Worm (Caenorhabditis elegans) whole organism, L4 larva: Measurements from ENCODE around the gene T24C2.5.

Experiments used
- R02D3.7 ChIP-seq: fragments of 150-350 bp; sonication (generic microtip); optimal IDR thresholded peaks from 3 replicates; lab custom pipeline; 2014; ENCODE audit warnings: missing biosample characterization, missing genetic modification characterization
- dpl-1 ChIP-seq: fragments of 150-350 bp; optimal IDR thresholded peaks from 2 replicates; lab custom pipeline; 2014; ENCODE audit warnings: missing biosample characterization, missing genetic modification reagents, missing genetic modification characterization
- egl-27 ChIP-seq: sonication (generic microtip); optimal IDR thresholded peaks from 3 replicates; lab custom pipeline; 2017; ENCODE audit warnings: missing biosample characterization, missing genetic modification reagents, missing genetic modification characterization
- fos-1 ChIP-seq: fragments of 150-350 bp; optimal IDR thresholded peaks from 2 replicates; lab custom pipeline; 2014; ENCODE audit warnings: missing biosample characterization, missing genetic modification characterization
- lsy-2 ChIP-seq, 2 experiments: fragments of 150-350 bp in 1 of 2; sonication (generic microtip) in 1 of 2; optimal IDR thresholded peaks; 2 replicates each; lab custom pipeline; 2014 to 2017; ENCODE audit warnings: missing biosample characterization in 2 of 2, missing genetic modification characterization in 2 of 2

DNA sequence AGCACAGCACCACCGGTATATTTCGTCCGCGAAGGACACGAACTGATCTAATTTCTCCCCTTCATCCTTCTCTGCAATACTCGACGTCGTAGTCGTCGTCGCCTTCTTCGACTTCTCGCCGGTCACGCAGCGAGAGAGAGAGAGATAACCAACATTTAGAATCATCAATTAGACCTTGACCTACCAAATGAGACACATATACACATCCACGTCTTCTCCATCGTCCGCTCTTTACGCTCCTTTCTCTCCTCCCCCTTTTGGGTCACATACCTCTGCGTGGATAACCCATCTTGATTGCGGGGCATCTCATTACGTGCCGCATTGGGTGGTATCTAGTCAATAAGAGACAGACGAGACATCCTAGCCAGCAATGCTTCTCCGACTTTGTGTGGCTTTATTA, 47.2 kb downstream of the T24C2.5 start, which contains the start of gene sym-1:
- TF ChIP-seq egl-27 (tag; lab: Kevin White, UChicago): no peak
- TF ChIP-seq fos-1: no peak
- TF ChIP-seq R02D3.7 (tag; lab: Kevin White, UChicago): no peak
- no peak for TF ChIP-seq dpl-1 (GFP tag; lab: Kevin White, UChicago)
- no peak for TF ChIP-seq lsy-2 (tag; optimal IDR thresholded peaks at IDR 0.05; lab: Kevin White, UChicago)
